Worm (Caenorhabditis elegans) whole organism, midembryonic: ENCODE data around the gene F38B2.6.

Experiments used
- T22C8.4 ChIP-seq: fragments of 200-800 bp; sonication (Bioruptor generic); IDR thresholded peaks from 2 replicates; pipeline ENCODE4 v1.3.6; 2022; ENCODE audit warnings: missing genetic modification characterization, missing compliant biosample characterization
- cog-1 ChIP-seq: sonication (generic microtip); optimal IDR thresholded peaks from 2 replicates; lab custom pipeline; 2016; ENCODE audit warnings: missing genetic modification characterization, missing compliant biosample characterization
- flt-1 ChIP-seq: fragments of 200-800 bp; sonication (Bioruptor generic); IDR thresholded peaks from 2 replicates; pipeline ENCODE4 v1.3.6; 2022; ENCODE audit warnings: missing genetic modification characterization, missing compliant biosample characterization
- klf-2 ChIP-seq: fragments of 200-800 bp; sonication (Bioruptor generic); conservative IDR thresholded peaks from 2 replicates; pipeline ENCODE4 v1.3.6; 2022; ENCODE audit warnings: missing genetic modification reagents, missing genetic modification characterization, missing compliant biosample characterization
- med-1 ChIP-seq: sonication (generic microtip); optimal IDR thresholded peaks from 2 replicates; lab custom pipeline; 2017; ENCODE audit warnings: missing genetic modification characterization, mild to moderate bottlenecking, missing compliant biosample characterization, antibody characterized with exemption, missing genetic modification reagents; ENCODE audit not compliant: insufficient read depth
- ref-1 ChIP-seq: fragments of 200-800 bp; sonication (Bioruptor generic); conservative IDR thresholded peaks from 2 replicates; pipeline ENCODE4 v1.3.6; 2022; ENCODE audit warnings: missing genetic modification reagents, missing genetic modification characterization, missing compliant biosample characterization
- tab-1 ChIP-seq: fragments of 200-800 bp; sonication (Bioruptor generic); IDR thresholded peaks from 2 replicates; pipeline ENCODE4 v1.3.6; 2022; ENCODE audit warnings: missing genetic modification characterization, missing compliant biosample characterization
- ztf-29 ChIP-seq: fragments of 200-800 bp; sonication (Bioruptor generic); IDR thresholded peaks from 2 replicates; pipeline ENCODE4 v1.3.6; 2022; ENCODE audit warnings: missing genetic modification reagents, missing genetic modification characterization, missing compliant biosample characterization

- no peak for TF ChIP-seq klf-2
- TF ChIP-seq tab-1: no peak
- TF ChIP-seq ref-1 (GFP tag; lab: Robert Waterston, UW): no peak
- TF ChIP-seq T22C8.4 (GFP tag; lab: Robert Waterston, UW): no peak
- no peak for TF ChIP-seq cog-1
- no peak for TF ChIP-seq flt-1 (GFP tag; lab: Robert Waterston, UW)
- TF ChIP-seq med-1 (GFP tag; lab: Kevin White, UChicago): no peak
- TF ChIP-seq ztf-29 (GFP tag; lab: Robert Waterston, UW): no peak
These were observed 34.3 kb upstream of the F38B2.6 start, which contains the start of gene F08G12.11 for ce11 chrX:11315392-11315791.
